Worm (Caenorhabditis elegans) whole organism, early embryonic: ENCODE results near the gene sto-4.

Source experiments
- F13C5.2 ChIP-seq: sonication (generic microtip); optimal IDR thresholded peaks from 2 replicates; lab custom pipeline; 2017; ENCODE audit warnings: mild to moderate bottlenecking, missing genetic modification characterization, inconsistent platforms, missing compliant biosample characterization
- aly-1 ChIP-seq: sonication (generic microtip); optimal IDR thresholded peaks from 2 replicates; lab custom pipeline; 2016; ENCODE audit warnings: missing genetic modification characterization, missing compliant biosample characterization
- ama-1 ChIP-seq: fragments of 150-350 bp; optimal IDR thresholded peaks from 2 replicates; lab custom pipeline; 2014
- ceh-13 ChIP-seq: fragments of 200-800 bp; sonication (Bioruptor generic); optimal IDR thresholded peaks from 2 replicates; lab custom pipeline; 2018; ENCODE audit warnings: mild to moderate bottlenecking, missing genetic modification characterization, missing compliant biosample characterization
- ceh-36 ChIP-seq: sonication (generic microtip); optimal IDR thresholded peaks from 2 replicates; lab custom pipeline; 2016; ENCODE audit warnings: missing genetic modification characterization, inconsistent platforms, missing compliant biosample characterization
- flt-1 ChIP-seq: fragments of 200-800 bp; sonication (Bioruptor generic); IDR thresholded peaks from 2 replicates; pipeline ENCODE4 v1.3.6; 2022; ENCODE audit warnings: missing genetic modification characterization, missing compliant biosample characterization
- hmbx-1 ChIP-seq: sonication (generic microtip); optimal IDR thresholded peaks from 2 replicates; lab custom pipeline; 2016; ENCODE audit warnings: mild to moderate bottlenecking, missing genetic modification characterization, missing compliant biosample characterization
- hmg-4 ChIP-seq: fragments of 200-800 bp; sonication (Bioruptor generic); optimal IDR thresholded peaks from 2 replicates; lab custom pipeline; 2018; ENCODE audit warnings: mild to moderate bottlenecking, missing genetic modification characterization, missing compliant biosample characterization
- pes-1 ChIP-seq: fragments of 200-800 bp; sonication (Bioruptor generic); IDR thresholded peaks from 2 replicates; pipeline ENCODE4 v1.3.6; 2022; ENCODE audit warnings: missing genetic modification reagents, missing genetic modification characterization, missing compliant biosample characterization
- scrt-1 ChIP-seq: fragments of 200-800 bp; sonication (Bioruptor generic); IDR thresholded peaks from 2 replicates; pipeline ENCODE4 v1.3.6; 2022; ENCODE audit warnings: missing genetic modification characterization, missing compliant biosample characterization
- sea-1 ChIP-seq: fragments of 200-800 bp; sonication (Bioruptor generic); conservative IDR thresholded peaks from 2 replicates; pipeline ENCODE4 v1.3.6; 2022; ENCODE audit warnings: missing genetic modification characterization, missing compliant biosample characterization
- tbx-11 ChIP-seq: fragments of 200-800 bp; sonication (Bioruptor generic); IDR thresholded peaks from 2 replicates; pipeline ENCODE4 v1.3.6; 2022; ENCODE audit warnings: missing genetic modification characterization, missing compliant biosample characterization
- tra-4 ChIP-seq: sonication (generic microtip); optimal IDR thresholded peaks from 2 replicates; lab custom pipeline; 2017; ENCODE audit warnings: missing genetic modification characterization, missing compliant biosample characterization

- TF ChIP-seq hmg-4 (GFP tag; lab: Kevin White, UChicago) (no peak), scrt-1 (GFP tag; lab: Robert Waterston, UW) (no peak), aly-1 (no peak), ceh-13 (GFP tag; lab: Kevin White, UChicago) (no peak), ama-1 (lab: Kevin White, UChicago) (no peak), ceh-36 (no peak), hmbx-1 (no peak), flt-1 (GFP tag; lab: Robert Waterston, UW) (no peak), tbx-11 (no peak), pes-1 (GFP tag; lab: Robert Waterston, UW) (no peak), sea-1 (GFP tag; lab: Robert Waterston, UW) (no peak), tra-4 (tag; lab: Kevin White, UChicago) (no peak), F13C5.2 (no peak)
Measured at ce11 chrX:11607500-11607823, 36.5 kb upstream of the sto-4 start.
